Worm (Caenorhabditis elegans): ENCODE data around the gene K06A4.6.

Gene K06A4.6

ce11 chrV:9507742-9508141 lies 27.3 kb upstream of the K06A4.6 start, which contains the start of gene acs-14:
Gene acs-14, plus strand, starts transcription at chrV:9508132.
- no peak for TF ChIP-seq daf-16 (GFP tag; optimal IDR thresholded peaks at IDR 0.05)
- peak; percentile 56 for TF ChIP-seq daf-16 (tag; optimal IDR thresholded peaks at IDR 0.05)
- no peak for TF ChIP-seq fos-1 (tag; optimal IDR thresholded peaks at IDR 0.05)
- peak; percentile 16 for TF ChIP-seq hlh-11 (tag; optimal IDR thresholded peaks at IDR 0.05)
- no peak for TF ChIP-seq mxl-3 (GFP tag; optimal IDR thresholded peaks at IDR 0.05)
- no peak for TF ChIP-seq jun-1 (tag; optimal IDR thresholded peaks at IDR 0.05)
- TF ChIP-seq tag-97 (GFP tag; IDR thresholded peaks at IDR 0.05): no peak
- peak; percentile 34; the same call in 1 of the 2 replicates for TF ChIP-seq dmd-6 (GFP tag; IDR thresholded peaks at IDR 0.05)
- no peak for TF ChIP-seq lir-3 (tag; optimal IDR thresholded peaks at IDR 0.05)
- TF ChIP-seq nhr-28 (tag; optimal IDR thresholded peaks at IDR 0.05): peak; percentile 50
- TF ChIP-seq aha-1 (tag): peak; percentile 74
- no peak for TF ChIP-seq attf-4 (tag; optimal IDR thresholded peaks at IDR 0.05)
- TF ChIP-seq pqm-1 (tag; optimal IDR thresholded peaks at IDR 0.05): peak; percentile 23
- no peak for TF ChIP-seq lim-7 (GFP tag; IDR thresholded peaks at IDR 0.05)
- no peak for TF ChIP-seq php-3 (GFP tag; IDR thresholded peaks at IDR 0.05)
- no peak for TF ChIP-seq ztf-7 (tag; optimal IDR thresholded peaks at IDR 0.05)
- TF ChIP-seq ceh-32 (tag; optimal IDR thresholded peaks at IDR 0.05; ENCODE audit: poor library complexity): no peak
- TF ChIP-seq vab-7 (GFP tag; IDR thresholded peaks at IDR 0.05): no peak
- no peak for TF ChIP-seq F26F4.8 (GFP tag; conservative IDR thresholded peaks at IDR 0.05)
- no peak for TF ChIP-seq nhr-76 (tag; optimal IDR thresholded peaks at IDR 0.05)
- no peak for TF ChIP-seq dmd-8 (GFP tag; IDR thresholded peaks at IDR 0.05)
- no peak for TF ChIP-seq hif-1 (tag; optimal IDR thresholded peaks at IDR 0.05)
- no peak for TF ChIP-seq Y48G9A.11 (GFP tag; IDR thresholded peaks at IDR 0.05)
- TF ChIP-seq dve-1 (tag; optimal IDR thresholded peaks at IDR 0.05; ENCODE audit: insufficient read depth): peak; percentile 26
- TF ChIP-seq dmd-9 (GFP tag; IDR thresholded peaks at IDR 0.05): no peak

- TF ChIP-seq hmg-1.1 (GFP tag; IDR thresholded peaks at IDR 0.05) (no peak), gei-8 (GFP tag; optimal IDR thresholded peaks at IDR 0.05) (no peak), dve-1 (tag; optimal IDR thresholded peaks at IDR 0.05; ENCODE audit: insufficient read depth) (peak; percentile 68), unc-39 (tag; optimal IDR thresholded peaks at IDR 0.05) (no peak), dmd-6 (GFP tag; IDR thresholded peaks at IDR 0.05) (peak; percentile 94), dpl-1 (GFP tag; optimal IDR thresholded peaks at IDR 0.05) (no peak), lin-29 (GFP tag; IDR thresholded peaks at IDR 0.05) (no peak), mxl-3 (GFP tag; optimal IDR thresholded peaks at IDR 0.05) (peak; percentile 83), pqm-1 (tag; optimal IDR thresholded peaks at IDR 0.05) (peak; percentile 71), nhr-25 (tag; optimal IDR thresholded peaks at IDR 0.05; ENCODE audit: borderline replicate concordance, insufficient read depth) (no peak), dmd-8 (GFP tag; IDR thresholded peaks at IDR 0.05) (no peak), T26A8.4 (GFP tag; IDR thresholded peaks at IDR 0.05) (no peak), fos-1 (tag; optimal IDR thresholded peaks at IDR 0.05) (no peak), pha-4 (GFP tag; IDR thresholded peaks at IDR 0.05) (no peak), pha-4 (tag; optimal IDR thresholded peaks at IDR 0.05) (no peak), lin-15B (tag; optimal IDR thresholded peaks at IDR 0.05) (no peak), duxl-1 (tag; optimal IDR thresholded peaks at IDR 0.05; ENCODE audit: poor library complexity) (no peak), ceh-28 (tag; optimal IDR thresholded peaks at IDR 0.05) (no peak), ceh-44 (GFP tag; IDR thresholded peaks at IDR 0.05) (no peak), hlh-11 (tag; optimal IDR thresholded peaks at IDR 0.05) (peak; percentile 23), F37D6.2 (tag; optimal IDR thresholded peaks at IDR 0.05) (no peak), snpc-4 (tag; optimal IDR thresholded peaks at IDR 0.05) (no peak), ceh-32 (tag; optimal IDR thresholded peaks at IDR 0.05; ENCODE audit: poor library complexity) (no peak), ztf-11 (tag; optimal IDR thresholded peaks at IDR 0.05) (no peak), egl-43 (GFP tag; IDR thresholded peaks at IDR 0.05) (no peak), attf-4 (tag; optimal IDR thresholded peaks at IDR 0.05) (no peak), unc-62 (GFP tag; optimal IDR thresholded peaks at IDR 0.05 in 1 of 2) (no peak), unc-62 (tag; optimal IDR thresholded peaks at IDR 0.05) (no peak), nhr-41 (GFP tag; IDR thresholded peaks at IDR 0.05) (0 out of 2 replicates have a peak, but pooled peaks have one; percentile 41), ceh-20 (GFP tag; IDR thresholded peaks at IDR 0.05) (peak; percentile 90), saeg-2 (GFP tag; IDR thresholded peaks at IDR 0.05) (no peak), hif-1 (tag; optimal IDR thresholded peaks at IDR 0.05) (no peak), zip-11 (GFP tag; IDR thresholded peaks at IDR 0.05) (no peak), F10B5.3 (tag; optimal IDR thresholded peaks at IDR 0.05) (no peak), sdz-12 (GFP tag; optimal IDR thresholded peaks at IDR 0.05) (no peak), daf-12 (tag; optimal IDR thresholded peaks at IDR 0.05) (no peak)
Measured at ce11 chrV:9506931-9507330, 26.5 kb upstream of the K06A4.6 start.
